Worm (Caenorhabditis elegans) whole organism, L3 larva: ENCODE measurements around the gene ZK666.4.

Experiments
- R02D3.7 ChIP-seq: fragments of 150-350 bp; optimal IDR thresholded peaks from 2 replicates; lab custom pipeline; 2014; ENCODE audit warnings: missing biosample characterization, missing genetic modification characterization
- ZK546.5 ChIP-seq: sonication (generic microtip); optimal IDR thresholded peaks from 2 replicates; lab custom pipeline; 2017; ENCODE audit warnings: missing biosample characterization, missing genetic modification characterization
- aly-2 ChIP-seq: fragments of 150-350 bp; optimal IDR thresholded peaks from 2 replicates; lab custom pipeline; 2014; ENCODE audit warnings: missing biosample characterization, missing genetic modification characterization
- ama-1 ChIP-seq: fragments of 150-350 bp; optimal IDR thresholded peaks from 2 replicates; lab custom pipeline; 2018
- ceh-82 ChIP-seq: fragments of 150-350 bp; optimal IDR thresholded peaks from 2 replicates; lab custom pipeline; 2014; ENCODE audit warnings: missing biosample characterization, missing genetic modification characterization
- ceh-9 ChIP-seq: sonication (generic microtip); optimal IDR thresholded peaks from 2 replicates; lab custom pipeline; 2018; ENCODE audit warnings: missing biosample characterization, missing genetic modification characterization
- egl-27 ChIP-seq: sonication (generic microtip); optimal IDR thresholded peaks from 4 replicates; lab custom pipeline; 2017; ENCODE audit warnings: missing biosample characterization, missing genetic modification reagents, missing genetic modification characterization
- egl-5 ChIP-seq: fragments of 150-350 bp; optimal IDR thresholded peaks from 2 replicates; lab custom pipeline; 2017; ENCODE audit warnings: missing biosample characterization, missing genetic modification reagents, missing genetic modification characterization, inconsistent platforms
- elt-2 ChIP-seq: sonication (generic microtip); optimal IDR thresholded peaks from 2 replicates; lab custom pipeline; 2016; ENCODE audit warnings: missing genetic modification reagents, mild to moderate bottlenecking, missing genetic modification characterization, missing compliant biosample characterization
- elt-3 ChIP-seq, 3 experiments: fragments of 150-350 bp in 1 of 3; sonication (generic microtip) in 2 of 3; optimal IDR thresholded peaks; 2 replicates in 2 of 3; 4 replicates in 1 of 3; lab custom pipeline; 2014 to 2017; ENCODE audit warnings: missing biosample characterization in 3 of 3, missing genetic modification characterization in 3 of 3
- eor-1 ChIP-seq, 2 experiments: fragments of 150-350 bp; optimal IDR thresholded peaks; 2 replicates each; lab custom pipeline; 2014 to 2018; ENCODE audit warnings: missing biosample characterization in 2 of 2, missing genetic modification characterization in 2 of 2
- fkh-2 ChIP-seq: fragments of 150-350 bp; optimal IDR thresholded peaks from 2 replicates; lab custom pipeline; 2014; ENCODE audit warnings: missing biosample characterization, missing genetic modification reagents, missing genetic modification characterization
- fos-1 ChIP-seq: fragments of 150-350 bp; optimal IDR thresholded peaks from 2 replicates; lab custom pipeline; 2014; ENCODE audit warnings: missing biosample characterization, missing genetic modification characterization
- jun-1 ChIP-seq: fragments of 150-350 bp; optimal IDR thresholded peaks from 2 replicates; lab custom pipeline; 2014; ENCODE audit warnings: missing biosample characterization, missing genetic modification reagents, missing genetic modification characterization
- lin-15B ChIP-seq: fragments of 150-350 bp; optimal IDR thresholded peaks from 2 replicates; lab custom pipeline; 2014; ENCODE audit warnings: missing biosample characterization, missing genetic modification characterization
- lin-39 ChIP-seq: fragments of 150-350 bp; optimal IDR thresholded peaks from 2 replicates; lab custom pipeline; 2018; ENCODE audit warnings: missing biosample characterization, missing genetic modification reagents, missing genetic modification characterization
- lsy-12 ChIP-seq: sonication (generic microtip); optimal IDR thresholded peaks from 2 replicates; lab custom pipeline; 2016; ENCODE audit warnings: mild to moderate bottlenecking, missing genetic modification characterization, missing compliant biosample characterization
- mdl-1 ChIP-seq: fragments of 150-350 bp; optimal IDR thresholded peaks from 2 replicates; lab custom pipeline; 2014; ENCODE audit warnings: missing biosample characterization, missing genetic modification characterization
- nfya-1 ChIP-seq: sonication (generic microtip); optimal IDR thresholded peaks from 2 replicates; lab custom pipeline; 2017; ENCODE audit warnings: missing genetic modification characterization, mild to moderate bottlenecking, missing compliant biosample characterization, antibody characterized with exemption, moderate library complexity; ENCODE audit not compliant: insufficient read depth
- nhr-12 ChIP-seq: fragments of 150-350 bp; optimal IDR thresholded peaks from 2 replicates; lab custom pipeline; 2014; ENCODE audit warnings: missing biosample characterization, missing genetic modification characterization
- nhr-23 ChIP-seq: fragments of 150-350 bp; optimal IDR thresholded peaks from 2 replicates; lab custom pipeline; 2014; ENCODE audit warnings: missing biosample characterization, missing genetic modification reagents, missing genetic modification characterization
- nhr-25 ChIP-seq: sonication (generic microtip); optimal IDR thresholded peaks from 2 replicates; lab custom pipeline; 2017; ENCODE audit warnings: missing biosample characterization, missing genetic modification characterization
- nhr-67 ChIP-seq: fragments of 150-350 bp; optimal IDR thresholded peaks from 2 replicates; lab custom pipeline; 2014; ENCODE audit warnings: missing biosample characterization, missing genetic modification characterization
- nhr-77 ChIP-seq: fragments of 150-350 bp; optimal IDR thresholded peaks from 2 replicates; lab custom pipeline; 2014; ENCODE audit warnings: missing biosample characterization, missing genetic modification characterization
- pha-4 ChIP-seq: fragments of 150-350 bp; optimal IDR thresholded peaks from 2 replicates; lab custom pipeline; 2014; ENCODE audit warnings: missing biosample characterization, missing genetic modification reagents, missing genetic modification characterization
- pqm-1 ChIP-seq: fragments of 150-350 bp; optimal IDR thresholded peaks from 2 replicates; lab custom pipeline; 2017; ENCODE audit warnings: missing biosample characterization, missing genetic modification characterization, inconsistent platforms
- sea-2 ChIP-seq: fragments of 150-350 bp; sonication (generic microtip); optimal IDR thresholded peaks from 4 replicates; lab custom pipeline; 2014; ENCODE audit warnings: missing biosample characterization, missing genetic modification reagents, missing genetic modification characterization
- skn-1 ChIP-seq: fragments of 150-350 bp; optimal IDR thresholded peaks from 2 replicates; lab custom pipeline; 2014; ENCODE audit warnings: missing biosample characterization, missing genetic modification characterization
- unc-62 ChIP-seq: fragments of 150-350 bp; sonication (generic microtip); optimal IDR thresholded peaks from 4 replicates; lab custom pipeline; 2014; ENCODE audit warnings: missing biosample characterization, missing genetic modification reagents, missing genetic modification characterization
- zag-1 ChIP-seq: fragments of 150-350 bp; optimal IDR thresholded peaks from 2 replicates; lab custom pipeline; 2014; ENCODE audit warnings: missing biosample characterization, missing genetic modification characterization
- ztf-4 ChIP-seq: fragments of 150-350 bp; optimal IDR thresholded peaks from 2 replicates; lab custom pipeline; 2014; ENCODE audit warnings: missing biosample characterization, missing genetic modification characterization

The ZK666.4 gene

DNA sequence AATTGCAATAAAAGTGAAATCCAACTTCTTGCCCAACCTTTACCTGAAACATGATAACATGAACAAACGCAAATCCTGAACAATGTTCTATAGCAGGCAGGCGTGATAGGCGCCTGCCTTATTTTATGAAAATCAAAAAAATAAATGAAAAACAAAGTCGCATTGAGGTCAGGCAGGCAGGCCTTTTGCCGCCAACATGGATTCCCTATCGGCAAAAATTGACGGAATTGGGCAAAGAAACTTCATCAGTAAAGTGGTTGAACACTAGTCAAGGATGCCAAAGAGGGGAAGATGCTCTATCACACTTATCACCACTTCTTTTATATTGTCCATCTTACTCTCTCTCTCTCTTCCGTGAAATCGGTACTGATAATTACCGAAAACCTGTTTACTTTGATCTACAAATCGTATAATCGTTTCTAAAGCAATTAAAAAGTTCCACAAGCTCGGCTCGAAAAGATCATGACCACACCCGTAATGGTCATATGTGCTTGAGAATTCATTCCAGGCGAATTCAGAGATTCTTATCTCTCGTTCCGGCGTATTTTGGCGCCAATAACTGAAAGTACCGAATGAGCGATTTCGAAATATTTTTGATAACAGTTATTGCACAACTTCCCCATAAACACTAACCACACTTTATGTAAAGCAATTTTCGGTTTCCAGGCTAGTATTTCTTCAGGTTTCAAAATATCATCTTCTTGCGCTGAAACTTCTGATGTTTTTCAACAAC is 4.9 kb downstream of the ZK666.4 start, which contains the start of the genes clec-60 and ZK666.11:
clec-60 (minus strand) TSS at position 51 of the 733 bp plus-strand sequence.
ZK666.11 (plus strand) TSS at position 699 of the 733 bp plus-strand sequence.
- TF ChIP-seq mdl-1 (tag; lab: Kevin White, UChicago) = no peak
- peak; percentile 36 for TF ChIP-seq pqm-1 (tag; lab: Kevin White, UChicago)
- TF ChIP-seq elt-2 = peak; percentile 57
- peak; percentile 7 for TF ChIP-seq jun-1 (tag; lab: Kevin White, UChicago)

ce11 chrII:10482899-10483298 is 5.8 kb downstream of the ZK666.4 start:
- TF ChIP-seq elt-3 (tag; optimal IDR thresholded peaks at IDR 0.05; lab: Kevin White, UChicago) (no peak), pqm-1 (tag; lab: Kevin White, UChicago) (peak; percentile 48), elt-2 (peak; percentile 67), nhr-77 (no peak)

- TF ChIP-seq fkh-2 (tag; lab: Kevin White, UChicago) = no peak
- TF ChIP-seq R02D3.7 (tag; lab: Kevin White, UChicago) = no peak
- no peak for TF ChIP-seq zag-1 (tag; lab: Kevin White, UChicago)
- no peak for TF ChIP-seq nhr-25
- no peak for TF ChIP-seq ceh-82 (tag; lab: Kevin White, UChicago)
- no peak for TF ChIP-seq mdl-1 (tag; lab: Kevin White, UChicago)
- no peak for TF ChIP-seq elt-3 (tag; optimal IDR thresholded peaks at IDR 0.05; lab: Kevin White, UChicago)
- TF ChIP-seq aly-2 (tag; lab: Kevin White, UChicago) = no peak
- no peak for TF ChIP-seq nfya-1 (tag; lab: Kevin White, UChicago)
- no peak for TF ChIP-seq eor-1 (tag; optimal IDR thresholded peaks at IDR 0.05; lab: Kevin White, UChicago)
- TF ChIP-seq ztf-4 (tag; lab: Kevin White, UChicago) = no peak
- TF ChIP-seq lin-39 (tag; lab: Kevin White, UChicago) = no peak
- no peak for TF ChIP-seq lin-15B (tag; lab: Kevin White, UChicago)
- no peak for TF ChIP-seq pha-4
- no peak for TF ChIP-seq nhr-12 (tag; lab: Kevin White, UChicago)
- no peak for TF ChIP-seq ama-1 (lab: Kevin White, UChicago)
- TF ChIP-seq elt-2 = no peak
- TF ChIP-seq unc-62 (GFP tag; lab: Kevin White, UChicago) = no peak
- TF ChIP-seq, all 47 proteins: peak for 0
These were observed 6.8 kb downstream of the ZK666.4 start for ce11 chrII:10483860-10484259.

ce11 chrII:10485640-10486039 is 8.6 kb downstream of the ZK666.4 start:
- TF ChIP-seq lsy-12 = no peak
- TF ChIP-seq unc-62 (GFP tag; lab: Kevin White, UChicago) = no peak
- no peak for TF ChIP-seq sea-2 (GFP tag; lab: Kevin White, UChicago)
- peak; percentile 84 for TF ChIP-seq elt-2
- peak; percentile 70 for TF ChIP-seq jun-1 (tag; lab: Kevin White, UChicago)
- TF ChIP-seq pqm-1 (tag; lab: Kevin White, UChicago) = peak; percentile 87
- no peak for TF ChIP-seq fos-1 (tag; lab: Kevin White, UChicago)
- TF ChIP-seq, all 47 proteins: peak for 3

ce11 chrII:10486738-10487137 is 9.7 kb downstream of the ZK666.4 start, which contains the start of gene ZK666.15:
Gene ZK666.15, plus strand, starts transcription at chrII:10487038.
- no peak for TF ChIP-seq skn-1 (tag; lab: Kevin White, UChicago)
- TF ChIP-seq mdl-1 (tag; lab: Kevin White, UChicago) = no peak
- TF ChIP-seq nhr-23 (tag; lab: Kevin White, UChicago) = no peak
- no peak for TF ChIP-seq elt-2
- TF ChIP-seq nhr-77 = no peak
- TF ChIP-seq aly-2 (tag; lab: Kevin White, UChicago) = no peak
- no peak for TF ChIP-seq nhr-67 (tag; lab: Kevin White, UChicago)
- no peak for TF ChIP-seq egl-5 (tag; lab: Kevin White, UChicago)
- TF ChIP-seq jun-1 (tag; lab: Kevin White, UChicago) = no peak
- TF ChIP-seq unc-62 (GFP tag; lab: Kevin White, UChicago) = no peak
- no peak for TF ChIP-seq ceh-9 (tag; lab: Kevin White, UChicago)
- no peak for TF ChIP-seq lsy-12
- TF ChIP-seq lin-15B (tag; lab: Kevin White, UChicago) = no peak
- no peak for TF ChIP-seq zag-1 (tag; lab: Kevin White, UChicago)
- no peak for TF ChIP-seq eor-1 (tag; optimal IDR thresholded peaks at IDR 0.05; lab: Kevin White, UChicago)
- no peak for TF ChIP-seq egl-27 (tag; lab: Kevin White, UChicago)
- TF ChIP-seq fkh-2 (tag; lab: Kevin White, UChicago) = no peak
- TF ChIP-seq ama-1 (lab: Kevin White, UChicago) = no peak
- TF ChIP-seq ZK546.5 (tag; lab: Kevin White, UChicago) = no peak
